Worm (Caenorhabditis elegans) whole organism, L4 larva: ENCODE measurements around the gene T22C8.3.

Source experiments
- F44E2.7 ChIP-seq: fragments of 200-800 bp; sonication (Bioruptor generic); IDR thresholded peaks from 2 replicates; pipeline ENCODE4 v2.1.2; 2022; ENCODE audit warnings: missing genetic modification characterization, missing compliant biosample characterization
- R02D3.7 ChIP-seq: fragments of 150-350 bp; sonication (generic microtip); optimal IDR thresholded peaks from 3 replicates; lab custom pipeline; 2014; ENCODE audit warnings: missing biosample characterization, missing genetic modification characterization
- Y5F2A.4 ChIP-seq: fragments of 200-800 bp; sonication (Bioruptor generic); optimal IDR thresholded peaks from 2 replicates; lab custom pipeline; 2018; ENCODE audit warnings: mild to moderate bottlenecking, missing genetic modification characterization, missing compliant biosample characterization
- aha-1 ChIP-seq: fragments of 150-350 bp; peaks from one replicate; lab custom pipeline; 2014; ENCODE audit warnings: missing biosample characterization, missing genetic modification characterization
- arid-1 ChIP-seq: fragments of 200-800 bp; sonication (Bioruptor generic); conservative IDR thresholded peaks from 2 replicates; pipeline ENCODE4 v1.3.6; 2022; ENCODE audit warnings: missing genetic modification reagents, missing genetic modification characterization, missing compliant biosample characterization
- attf-4 ChIP-seq: sonication (generic microtip); optimal IDR thresholded peaks from 3 replicates; lab custom pipeline; 2017; ENCODE audit warnings: missing biosample characterization, missing genetic modification characterization
- ceh-44 ChIP-seq: fragments of 200-800 bp; sonication (Bioruptor generic); IDR thresholded peaks from 2 replicates; pipeline ENCODE4 v1.3.6; 2022; ENCODE audit warnings: missing genetic modification reagents, missing genetic modification characterization, missing compliant biosample characterization
- ceh-62 ChIP-seq: sonication (generic microtip); optimal IDR thresholded peaks from 2 replicates; lab custom pipeline; 2017; ENCODE audit warnings: missing biosample characterization, missing genetic modification characterization
- cey-2 ChIP-seq: sonication (generic microtip); optimal IDR thresholded peaks from 3 replicates; lab custom pipeline; 2017; ENCODE audit warnings: missing genetic modification characterization, mild to moderate bottlenecking, missing compliant biosample characterization, antibody characterized with exemption, borderline replicate concordance; ENCODE audit not compliant: insufficient read depth
- daf-16 ChIP-seq, 3 experiments: sonication (generic microtip); optimal IDR thresholded peaks; 2 replicates each; lab custom pipeline; 2016 to 2017; ENCODE audit warnings: missing genetic modification characterization in 3 of 3, missing genetic modification reagents in 3 of 3, mild to moderate bottlenecking in 2 of 3, missing compliant biosample characterization in 2 of 3, missing biosample characterization in 1 of 3, moderate library complexity in 1 of 3
- dmd-6 ChIP-seq: fragments of 200-800 bp; sonication (Bioruptor generic); IDR thresholded peaks from 2 replicates; pipeline ENCODE4 v1.3.6; 2022; ENCODE audit warnings: missing genetic modification reagents, missing genetic modification characterization, missing compliant biosample characterization
- dmd-8 ChIP-seq: fragments of 200-800 bp; sonication (Bioruptor generic); IDR thresholded peaks from 2 replicates; pipeline ENCODE4 v1.3.6; 2022; ENCODE audit warnings: missing genetic modification characterization, missing compliant biosample characterization
- duxl-1 ChIP-seq: sonication (generic microtip); optimal IDR thresholded peaks from 2 replicates; lab custom pipeline; 2016; ENCODE audit warnings: mild to moderate bottlenecking, missing genetic modification characterization, moderate library complexity, missing compliant biosample characterization; ENCODE audit not compliant: poor library complexity
- dve-1 ChIP-seq: sonication (generic microtip); optimal IDR thresholded peaks from 2 replicates; lab custom pipeline; 2017; ENCODE audit warnings: antibody characterized with exemption, mild to moderate bottlenecking, missing genetic modification characterization, missing compliant biosample characterization; ENCODE audit not compliant: insufficient read depth
- egl-27 ChIP-seq: sonication (generic microtip); optimal IDR thresholded peaks from 3 replicates; lab custom pipeline; 2017; ENCODE audit warnings: missing biosample characterization, missing genetic modification reagents, missing genetic modification characterization
- hlh-11 ChIP-seq: fragments of 200-800 bp; sonication (Bioruptor generic); optimal IDR thresholded peaks from 2 replicates; lab custom pipeline; 2018; ENCODE audit warnings: mild to moderate bottlenecking, missing genetic modification characterization, missing compliant biosample characterization
- lin-1 ChIP-seq: fragments of 200-800 bp; sonication (Bioruptor generic); IDR thresholded peaks from 2 replicates; pipeline ENCODE4 v1.3.6; 2022; ENCODE audit warnings: missing genetic modification reagents, missing genetic modification characterization, missing compliant biosample characterization
- lin-29 ChIP-seq: fragments of 200-800 bp; sonication (Bioruptor generic); IDR thresholded peaks from 2 replicates; pipeline ENCODE4 v1.3.6; 2022; ENCODE audit warnings: missing genetic modification reagents, missing genetic modification characterization, missing compliant biosample characterization
- lir-3 ChIP-seq: sonication (generic microtip); optimal IDR thresholded peaks from 2 replicates; lab custom pipeline; 2016; ENCODE audit warnings: mild to moderate bottlenecking, missing genetic modification characterization, missing compliant biosample characterization
- lsy-2 ChIP-seq, 2 experiments: fragments of 150-350 bp in 1 of 2; sonication (generic microtip) in 1 of 2; optimal IDR thresholded peaks; 2 replicates each; lab custom pipeline; 2014 to 2017; ENCODE audit warnings: missing biosample characterization in 2 of 2, missing genetic modification characterization in 2 of 2
- mep-1 ChIP-seq: fragments of 150-350 bp; sonication (generic microtip); optimal IDR thresholded peaks from 3 replicates; lab custom pipeline; 2014; ENCODE audit warnings: missing biosample characterization, missing genetic modification characterization
- mes-2 ChIP-seq: sonication (generic microtip); optimal IDR thresholded peaks from 2 replicates; lab custom pipeline; 2016; ENCODE audit warnings: missing genotype, mild to moderate bottlenecking, missing genetic modification characterization, missing compliant biosample characterization; ENCODE audit not compliant: poor library complexity, severe bottlenecking
- mxl-2 ChIP-seq: fragments of 200-800 bp; sonication (Bioruptor generic); conservative IDR thresholded peaks from 2 replicates; pipeline ENCODE4 v1.3.6; 2022; ENCODE audit warnings: missing genetic modification reagents, missing genetic modification characterization, missing compliant biosample characterization
- nhr-237 ChIP-seq: sonication (generic microtip); optimal IDR thresholded peaks from 2 replicates; lab custom pipeline; 2017; ENCODE audit warnings: missing biosample characterization, missing genetic modification characterization
- nhr-28 ChIP-seq: fragments of 150-350 bp; optimal IDR thresholded peaks from 2 replicates; lab custom pipeline; 2014; ENCODE audit warnings: missing biosample characterization, missing genetic modification characterization
- nhr-48 ChIP-seq: sonication (generic microtip); optimal IDR thresholded peaks from 2 replicates; lab custom pipeline; 2016; ENCODE audit warnings: mild to moderate bottlenecking, missing genetic modification characterization, missing compliant biosample characterization
- pha-4 ChIP-seq, 2 experiments: fragments of 150-350 bp in 1 of 2; fragments of 200-800 bp in 1 of 2; sonication (Bioruptor generic) in 1 of 2; IDR thresholded peaks in 1 of 2; optimal IDR thresholded peaks in 1 of 2; 2 replicates each; pipeline versions ENCODE4 v1.3.6 to Lab custom; 2014 to 2022; ENCODE audit warnings: missing genetic modification characterization in 2 of 2, missing genetic modification reagents in 2 of 2, missing biosample characterization in 1 of 2, missing compliant biosample characterization in 1 of 2
- rbr-2 ChIP-seq: sonication (generic microtip); optimal IDR thresholded peaks from 2 replicates; lab custom pipeline; 2016; ENCODE audit warnings: missing genotype, missing genetic modification characterization, missing compliant biosample characterization
- saeg-2 ChIP-seq: fragments of 200-800 bp; sonication (Bioruptor generic); IDR thresholded peaks from 2 replicates; pipeline ENCODE4 v1.3.6; 2022; ENCODE audit warnings: missing genetic modification reagents, missing genetic modification characterization, missing compliant biosample characterization
- sdz-12 ChIP-seq: fragments of 200-800 bp; sonication (Bioruptor generic); optimal IDR thresholded peaks from 2 replicates; lab custom pipeline; 2018; ENCODE audit warnings: mild to moderate bottlenecking, missing genetic modification characterization, missing compliant biosample characterization
- tag-97 ChIP-seq: fragments of 200-800 bp; sonication (Bioruptor generic); IDR thresholded peaks from 2 replicates; pipeline ENCODE4 v1.3.6; 2022; ENCODE audit warnings: missing genetic modification characterization, missing compliant biosample characterization
- unc-62 ChIP-seq, 3 experiments: fragments of 150-350 bp in 1 of 3; sonication (generic microtip); optimal IDR thresholded peaks in 2 of 3; peaks in 1 of 3; 1 replicate in 1 of 3; 2 replicates in 2 of 3; lab custom pipeline; 2014 to 2017; ENCODE audit warnings: missing biosample characterization in 3 of 3, missing genetic modification characterization in 3 of 3, missing genetic modification reagents in 3 of 3, missing genotype in 1 of 3
- vab-7 ChIP-seq: fragments of 200-800 bp; sonication (Bioruptor generic); IDR thresholded peaks from 2 replicates; pipeline ENCODE4 v1.3.6; 2022; ENCODE audit warnings: missing genetic modification reagents, missing genetic modification characterization, missing compliant biosample characterization
- zag-1 ChIP-seq: fragments of 150-350 bp; optimal IDR thresholded peaks from 2 replicates; lab custom pipeline; 2014; ENCODE audit warnings: missing biosample characterization, missing genetic modification characterization
- ztf-11 ChIP-seq: fragments of 150-350 bp; optimal IDR thresholded peaks from 2 replicates; lab custom pipeline; 2014; ENCODE audit warnings: missing biosample characterization, missing genetic modification characterization

The T22C8.3 gene

ce11 chrII:8642376-8642775 is 20.6 kb upstream of the T22C8.3 start:
- TF ChIP-seq egl-27 (tag; lab: Kevin White, UChicago) = no peak
- TF ChIP-seq saeg-2 (GFP tag; lab: Robert Waterston, UW) = no peak
- TF ChIP-seq R02D3.7 (tag; lab: Kevin White, UChicago) = no peak
- TF ChIP-seq nhr-48 (tag; lab: Kevin White, UChicago) = no peak
- no peak for TF ChIP-seq sdz-12 (GFP tag; lab: Kevin White, UChicago)
- no peak for TF ChIP-seq rbr-2 (tag; lab: Kevin White, UChicago)
- TF ChIP-seq ceh-62 (tag; lab: Kevin White, UChicago) = no peak
- TF ChIP-seq duxl-1 (tag; lab: Kevin White, UChicago) = no peak
- TF ChIP-seq zag-1 (tag; lab: Kevin White, UChicago) = no peak
- TF ChIP-seq arid-1 (GFP tag; lab: Robert Waterston, UW) = no peak
- no peak for TF ChIP-seq lin-1 (GFP tag; lab: Robert Waterston, UW)
- TF ChIP-seq nhr-237 (tag; lab: Kevin White, UChicago) = no peak
- TF ChIP-seq dmd-6 = no peak
- TF ChIP-seq Y5F2A.4 (GFP tag; lab: Kevin White, UChicago) = no peak
- no peak for TF ChIP-seq cey-2 (tag; lab: Kevin White, UChicago)
- no peak for TF ChIP-seq vab-7

- TF ChIP-seq ceh-44 (GFP tag; lab: Robert Waterston, UW) (no peak), mes-2 (tag; lab: Kevin White, UChicago) (peak; percentile 10), hlh-11 (tag; lab: Kevin White, UChicago) (peak; percentile 14), daf-16 (GFP tag; optimal IDR thresholded peaks at IDR 0.05; lab: Kevin White, UChicago) (no peak), daf-16 (tag; optimal IDR thresholded peaks at IDR 0.05; lab: Kevin White, UChicago) (peak; percentile 19), lin-29 (GFP tag; lab: Robert Waterston, UW) (no peak), dmd-8 (GFP tag; lab: Robert Waterston, UW) (no peak), ztf-11 (tag; lab: Kevin White, UChicago) (no peak), nhr-28 (tag; lab: Kevin White, UChicago) (peak; percentile 3), dve-1 (tag; lab: Kevin White, UChicago) (peak; percentile 9)
Observed at ce11 chrII:8641131-8641530, 19.3 kb upstream of the T22C8.3 start, which contains the start of gene D2085.7. TSS of gene D2085.7 (plus strand) at chrII:8641381.

ce11 chrII:8640503-8640902 is 18.7 kb upstream of the T22C8.3 start:
- TF ChIP-seq lsy-2 (tag; optimal IDR thresholded peaks at IDR 0.05; lab: Kevin White, UChicago) (peak in 1 of 2 experiments; percentile 31), lir-3 (no peak), F44E2.7 (GFP tag; lab: Robert Waterston, UW) (no peak), daf-16 (GFP tag; optimal IDR thresholded peaks at IDR 0.05; lab: Kevin White, UChicago) (no peak), daf-16 (tag; optimal IDR thresholded peaks at IDR 0.05; lab: Kevin White, UChicago) (peak; percentile 15), mep-1 (tag; lab: Kevin White, UChicago) (peak; percentile 26), dve-1 (tag; lab: Kevin White, UChicago) (peak; percentile 51), pha-4 (GFP tag; IDR thresholded peaks at IDR 0.05; lab: Robert Waterston, UW) (no peak), pha-4 (tag; optimal IDR thresholded peaks at IDR 0.05; lab: Kevin White, UChicago) (peak; percentile 65), tag-97 (GFP tag; lab: Robert Waterston, UW) (no peak)

ce11 chrII:8639553-8639952 is 17.8 kb upstream of the T22C8.3 start:
- TF ChIP-seq nhr-237 (tag; lab: Kevin White, UChicago) = no peak
- no peak for TF ChIP-seq attf-4 (tag; lab: Kevin White, UChicago)
- TF ChIP-seq aha-1 (tag; lab: Kevin White, UChicago) = peak; percentile 26
- TF ChIP-seq unc-62 (GFP tag; optimal IDR thresholded peaks at IDR 0.05 in 1 of 2; lab: Kevin White, UChicago) = peak in 1 of 2 experiments; percentile 96
- no peak for TF ChIP-seq unc-62 (tag; optimal IDR thresholded peaks at IDR 0.05; lab: Kevin White, UChicago)
- no peak for TF ChIP-seq mxl-2 (GFP tag; lab: Robert Waterston, UW)
- no peak for TF ChIP-seq lin-1 (GFP tag; lab: Robert Waterston, UW)
